Fruit fly (Drosophila melanogaster): Measurements from ENCODE around the gene CG10375.

The CG10375 gene

dm6 chr3R:23732533-23732932 lies 35.0 kb upstream of the CG10375 start:
- TF ChIP-seq CG17801 (GFP tag; optimal IDR thresholded peaks at IDR 0.05; ENCODE audit: partially characterized antibody), result no peak

- TF ChIP-seq CG17801 (GFP tag; optimal IDR thresholded peaks at IDR 0.05; ENCODE audit: partially characterized antibody), result peak; percentile 37
These were observed 34.5 kb upstream of the CG10375 start, which contains the start of the genes Hmgcr and Rpn9 for dm6 chr3R:23732990-23733512. TSS of gene Hmgcr (plus strand) at chr3R:23733324. TSS of gene Rpn9 (minus strand) at chr3R:23733462.

- no peak for TF ChIP-seq CG17801 (GFP tag; optimal IDR thresholded peaks at IDR 0.05; ENCODE audit: partially characterized antibody)
These were observed 33.7 kb upstream of the CG10375 start for dm6 chr3R:23733771-23734170.

- no peak for TF ChIP-seq CG17801 (GFP tag; optimal IDR thresholded peaks at IDR 0.05; ENCODE audit: partially characterized antibody)
These were observed 32.7 kb upstream of the CG10375 start for dm6 chr3R:23734573-23735404.

- no peak for TF ChIP-seq CG17801 (GFP tag; optimal IDR thresholded peaks at IDR 0.05; ENCODE audit: partially characterized antibody)
These were observed 31.9 kb upstream of the CG10375 start for dm6 chr3R:23735648-23736047.

dm6 chr3R:23736365-23736764 lies 31.1 kb upstream of the CG10375 start:
- TF ChIP-seq CG17801 (GFP tag; optimal IDR thresholded peaks at IDR 0.05; ENCODE audit: partially characterized antibody), result no peak

- no peak for TF ChIP-seq CG17801 (GFP tag; optimal IDR thresholded peaks at IDR 0.05; ENCODE audit: partially characterized antibody)
These were observed 29.6 kb upstream of the CG10375 start for dm6 chr3R:23737676-23738574.

dm6 chr3R:23740968-23741367 lies 26.5 kb upstream of the CG10375 start:
- TF ChIP-seq CG17801 (GFP tag; optimal IDR thresholded peaks at IDR 0.05; ENCODE audit: partially characterized antibody), result no peak

- no peak for TF ChIP-seq CG17801 (GFP tag; optimal IDR thresholded peaks at IDR 0.05; ENCODE audit: partially characterized antibody)
These were observed 20.1 kb upstream of the CG10375 start for dm6 chr3R:23747446-23747845.

dm6 chr3R:23752728-23753127 lies 14.8 kb upstream of the CG10375 start, which contains the start of the genes RanBP3 and Rpt5:
TSS of gene RanBP3 (minus strand) at chr3R:23752834.
TSS of gene Rpt5 (plus strand) at chr3R:23752876.
- TF ChIP-seq CG17801 (GFP tag; optimal IDR thresholded peaks at IDR 0.05; ENCODE audit: partially characterized antibody), result peak; percentile 59

- peak; percentile 95 for TF ChIP-seq CG17801 (GFP tag; optimal IDR thresholded peaks at IDR 0.05; ENCODE audit: partially characterized antibody)
These were observed 9.5 kb upstream of the CG10375 start, which contains the start of the genes PTPMT1 and Hrd3 for dm6 chr3R:23757912-23758607. TSS of gene PTPMT1 (plus strand) at chr3R:23758339. TSS of gene Hrd3 (minus strand) at chr3R:23758557.

- peak; percentile 46 for TF ChIP-seq CG17801 (GFP tag; optimal IDR thresholded peaks at IDR 0.05; ENCODE audit: partially characterized antibody)
These were observed 7.1 kb upstream of the CG10375 start, which contains the start of gene SdhD for dm6 chr3R:23760219-23761018. TSS of gene SdhD (minus strand) at chr3R:23760600.

dm6 chr3R:23763015-23763414 lies 4.5 kb upstream of the CG10375 start, which contains the start of gene udt:
TSS of gene udt (minus strand) at chr3R:23763263.
- TF ChIP-seq CG17801 (GFP tag; optimal IDR thresholded peaks at IDR 0.05; ENCODE audit: partially characterized antibody), result no peak
